Fruit fly (Drosophila melanogaster): ENCODE data around the gene mRpL15.

- TF ChIP-seq Snoo (tag; optimal IDR thresholded peaks at IDR 0.05) = no peak
- TF ChIP-seq CG9948 (tag; optimal IDR thresholded peaks at IDR 0.05) = no peak
- no peak for TF ChIP-seq CG8301 (tag; optimal IDR thresholded peaks at IDR 0.05)
- TF ChIP-seq EcR (GFP tag; optimal IDR thresholded peaks at IDR 0.05) = no peak
Observed at dm6 chr3L:20395257-20395909, 40.6 kb downstream of the mRpL15 start.
